Worm (Caenorhabditis elegans) whole organism, L4 larva: ENCODE results near the gene memi-2.
A peak's percentile ranks its signal among the peaks of the same experiment; 100 is the strongest.

Source experiments
- D1046.2 ChIP-seq: fragments of 200-800 bp; sonication (Bioruptor generic); IDR thresholded peaks from 2 replicates; pipeline ENCODE4 v1.3.6; 2022; ENCODE audit warnings: missing genetic modification characterization, missing compliant biosample characterization
- F10B5.3 ChIP-seq: sonication (generic microtip); optimal IDR thresholded peaks from 2 replicates; lab custom pipeline; 2016; ENCODE audit warnings: mild to moderate bottlenecking, missing genetic modification characterization, missing compliant biosample characterization
- F37D6.2 ChIP-seq: sonication (generic microtip); optimal IDR thresholded peaks from 2 replicates; lab custom pipeline; 2016; ENCODE audit warnings: mild to moderate bottlenecking, missing genetic modification characterization, missing compliant biosample characterization
- F49E8.2 ChIP-seq: sonication (generic microtip); optimal IDR thresholded peaks from 2 replicates; lab custom pipeline; 2016; ENCODE audit warnings: missing compliant biosample characterization, mild to moderate bottlenecking, missing genetic modification characterization, borderline replicate concordance
- T20F7.1 ChIP-seq: fragments of 200-800 bp; sonication (Bioruptor generic); optimal IDR thresholded peaks from 2 replicates; lab custom pipeline; 2018; ENCODE audit warnings: mild to moderate bottlenecking, missing genetic modification characterization, missing compliant biosample characterization
- Y105C5A.15 ChIP-seq: fragments of 200-800 bp; sonication (Bioruptor generic); IDR thresholded peaks from 2 replicates; pipeline ENCODE4 v1.3.6; 2022; ENCODE audit warnings: missing genetic modification characterization, missing compliant biosample characterization
- Y48G9A.11 ChIP-seq: fragments of 200-800 bp; sonication (Bioruptor generic); IDR thresholded peaks from 2 replicates; pipeline ENCODE4 v1.3.6; 2022; ENCODE audit warnings: missing genetic modification reagents, missing genetic modification characterization, missing compliant biosample characterization
- Y5F2A.4 ChIP-seq: fragments of 200-800 bp; sonication (Bioruptor generic); optimal IDR thresholded peaks from 2 replicates; lab custom pipeline; 2018; ENCODE audit warnings: mild to moderate bottlenecking, missing genetic modification characterization, missing compliant biosample characterization
- Y75B8A.6 ChIP-seq: fragments of 200-800 bp; sonication (Bioruptor generic); IDR thresholded peaks from 2 replicates; pipeline ENCODE4 v1.3.6; 2022; ENCODE audit warnings: missing genetic modification reagents, missing genetic modification characterization, missing compliant biosample characterization
- ZK337.2 ChIP-seq: fragments of 200-800 bp; sonication (Bioruptor generic); IDR thresholded peaks from 2 replicates; pipeline ENCODE4 v1.3.6; 2022; ENCODE audit warnings: missing genetic modification reagents, missing genetic modification characterization, missing compliant biosample characterization
- ZK546.5 ChIP-seq, 2 experiments: sonication (generic microtip); optimal IDR thresholded peaks; 2 replicates each; lab custom pipeline; 2017; ENCODE audit warnings: missing biosample characterization in 2 of 2, missing genetic modification characterization in 2 of 2
- aha-1 ChIP-seq: fragments of 150-350 bp; peaks from one replicate; lab custom pipeline; 2014; ENCODE audit warnings: missing biosample characterization, missing genetic modification characterization
- arid-1 ChIP-seq: fragments of 200-800 bp; sonication (Bioruptor generic); conservative IDR thresholded peaks from 2 replicates; pipeline ENCODE4 v1.3.6; 2022; ENCODE audit warnings: missing genetic modification reagents, missing genetic modification characterization, missing compliant biosample characterization
- attf-4 ChIP-seq: sonication (generic microtip); optimal IDR thresholded peaks from 3 replicates; lab custom pipeline; 2017; ENCODE audit warnings: missing biosample characterization, missing genetic modification characterization
- ceh-62 ChIP-seq: sonication (generic microtip); optimal IDR thresholded peaks from 2 replicates; lab custom pipeline; 2017; ENCODE audit warnings: missing biosample characterization, missing genetic modification characterization
- ces-1 ChIP-seq: fragments of 150-350 bp; sonication (generic microtip); optimal IDR thresholded peaks from 4 replicates; lab custom pipeline; 2014; ENCODE audit warnings: missing biosample characterization, missing genetic modification reagents, missing genetic modification characterization
- ctbp-1 ChIP-seq: fragments of 200-800 bp; sonication (Bioruptor generic); IDR thresholded peaks from 2 replicates; pipeline ENCODE4 v1.3.6; 2022; ENCODE audit warnings: missing genetic modification reagents, missing genetic modification characterization, missing compliant biosample characterization
- daf-19 ChIP-seq: fragments of 200-800 bp; sonication (Bioruptor generic); conservative IDR thresholded peaks from 2 replicates; pipeline ENCODE4 v1.3.6; 2022; ENCODE audit warnings: missing genetic modification characterization, missing compliant biosample characterization
- dmd-8 ChIP-seq: fragments of 200-800 bp; sonication (Bioruptor generic); IDR thresholded peaks from 2 replicates; pipeline ENCODE4 v1.3.6; 2022; ENCODE audit warnings: missing genetic modification characterization, missing compliant biosample characterization
- dmd-9 ChIP-seq: fragments of 200-800 bp; sonication (Bioruptor generic); IDR thresholded peaks from 2 replicates; pipeline ENCODE4 v1.3.6; 2022; ENCODE audit warnings: missing genetic modification reagents, missing genetic modification characterization, missing compliant biosample characterization
- duxl-1 ChIP-seq: sonication (generic microtip); optimal IDR thresholded peaks from 2 replicates; lab custom pipeline; 2016; ENCODE audit warnings: mild to moderate bottlenecking, missing genetic modification characterization, moderate library complexity, missing compliant biosample characterization; ENCODE audit not compliant: poor library complexity
- dve-1 ChIP-seq: sonication (generic microtip); optimal IDR thresholded peaks from 2 replicates; lab custom pipeline; 2017; ENCODE audit warnings: antibody characterized with exemption, mild to moderate bottlenecking, missing genetic modification characterization, missing compliant biosample characterization; ENCODE audit not compliant: insufficient read depth
- hif-1 ChIP-seq, 2 experiments: sonication (generic microtip); optimal IDR thresholded peaks; 2 replicates each; lab custom pipeline; 2016 to 2017; ENCODE audit warnings: missing compliant biosample characterization in 2 of 2, missing genetic modification characterization in 2 of 2, missing genetic modification reagents in 2 of 2, missing genotype in 2 of 2, mild to moderate bottlenecking in 1 of 2
- lim-7 ChIP-seq: fragments of 200-800 bp; sonication (Bioruptor generic); IDR thresholded peaks from 2 replicates; pipeline ENCODE4 v1.3.6; 2022; ENCODE audit warnings: missing genetic modification characterization, missing compliant biosample characterization
- lin-15B ChIP-seq: fragments of 150-350 bp; sonication (generic microtip); optimal IDR thresholded peaks from 3 replicates; lab custom pipeline; 2014; ENCODE audit warnings: missing biosample characterization, missing genetic modification characterization
- lin-29 ChIP-seq: fragments of 200-800 bp; sonication (Bioruptor generic); IDR thresholded peaks from 2 replicates; pipeline ENCODE4 v1.3.6; 2022; ENCODE audit warnings: missing genetic modification reagents, missing genetic modification characterization, missing compliant biosample characterization
- lir-3 ChIP-seq: sonication (generic microtip); optimal IDR thresholded peaks from 2 replicates; lab custom pipeline; 2016; ENCODE audit warnings: mild to moderate bottlenecking, missing genetic modification characterization, missing compliant biosample characterization
- mdt-29 ChIP-seq: fragments of 200-800 bp; sonication (Bioruptor generic); IDR thresholded peaks from 2 replicates; pipeline ENCODE4 v1.3.6; 2022; ENCODE audit warnings: missing genetic modification reagents, missing genetic modification characterization, missing compliant biosample characterization
- mxl-3 ChIP-seq: fragments of 200-800 bp; sonication (Bioruptor generic); optimal IDR thresholded peaks from 2 replicates; lab custom pipeline; 2018; ENCODE audit warnings: mild to moderate bottlenecking, missing genetic modification characterization, missing compliant biosample characterization
- nhr-102 ChIP-seq: sonication (generic microtip); optimal IDR thresholded peaks from 2 replicates; lab custom pipeline; 2016; ENCODE audit warnings: mild to moderate bottlenecking, missing genetic modification characterization, moderate library complexity, missing compliant biosample characterization
- nhr-111 ChIP-seq: fragments of 200-800 bp; sonication (Bioruptor generic); optimal IDR thresholded peaks from 2 replicates; lab custom pipeline; 2018; ENCODE audit warnings: mild to moderate bottlenecking, missing genetic modification characterization, missing compliant biosample characterization
- nhr-237 ChIP-seq: sonication (generic microtip); optimal IDR thresholded peaks from 2 replicates; lab custom pipeline; 2017; ENCODE audit warnings: missing biosample characterization, missing genetic modification characterization
- nhr-25 ChIP-seq: sonication (generic microtip); optimal IDR thresholded peaks from 2 replicates; lab custom pipeline; 2017; ENCODE audit warnings: missing genetic modification characterization, mild to moderate bottlenecking, missing compliant biosample characterization, antibody characterized with exemption, moderate library complexity, borderline replicate concordance; ENCODE audit not compliant: insufficient read depth
- nhr-28 ChIP-seq: fragments of 150-350 bp; optimal IDR thresholded peaks from 2 replicates; lab custom pipeline; 2014; ENCODE audit warnings: missing biosample characterization, missing genetic modification characterization
- nhr-41 ChIP-seq: fragments of 200-800 bp; sonication (Bioruptor generic); IDR thresholded peaks from 2 replicates; pipeline ENCODE4 v1.3.6; 2022; ENCODE audit warnings: missing genetic modification reagents, missing genetic modification characterization, missing compliant biosample characterization
- nhr-77 ChIP-seq: fragments of 150-350 bp; optimal IDR thresholded peaks from 2 replicates; lab custom pipeline; 2014; ENCODE audit warnings: missing biosample characterization, missing genetic modification characterization
- saeg-2 ChIP-seq: fragments of 200-800 bp; sonication (Bioruptor generic); IDR thresholded peaks from 2 replicates; pipeline ENCODE4 v1.3.6; 2022; ENCODE audit warnings: missing genetic modification reagents, missing genetic modification characterization, missing compliant biosample characterization
- sdz-12 ChIP-seq: fragments of 200-800 bp; sonication (Bioruptor generic); optimal IDR thresholded peaks from 2 replicates; lab custom pipeline; 2018; ENCODE audit warnings: mild to moderate bottlenecking, missing genetic modification characterization, missing compliant biosample characterization
- set-16 ChIP-seq: fragments of 200-800 bp; sonication (Bioruptor generic); IDR thresholded peaks from 2 replicates; pipeline ENCODE4 v1.3.6; 2022; ENCODE audit warnings: missing genetic modification reagents, missing genetic modification characterization, missing compliant biosample characterization
- snpc-1.2 ChIP-seq: fragments of 200-800 bp; sonication (Bioruptor generic); IDR thresholded peaks from 2 replicates; pipeline ENCODE4 v1.3.6; 2022; ENCODE audit warnings: missing genetic modification reagents, missing genetic modification characterization, missing compliant biosample characterization
- spr-1 ChIP-seq: sonication (generic microtip); optimal IDR thresholded peaks from 2 replicates; lab custom pipeline; 2016; ENCODE audit warnings: mild to moderate bottlenecking, missing genetic modification characterization, missing compliant biosample characterization
- tag-97 ChIP-seq: fragments of 200-800 bp; sonication (Bioruptor generic); IDR thresholded peaks from 2 replicates; pipeline ENCODE4 v1.3.6; 2022; ENCODE audit warnings: missing genetic modification characterization, missing compliant biosample characterization
- tra-1 ChIP-seq: fragments of 200-800 bp; sonication (Bioruptor generic); IDR thresholded peaks from 2 replicates; pipeline ENCODE4 v1.3.6; 2022; ENCODE audit warnings: missing genetic modification reagents, missing genetic modification characterization, missing compliant biosample characterization
- unc-130 ChIP-seq: sonication (generic microtip); optimal IDR thresholded peaks from 2 replicates; lab custom pipeline; 2016; ENCODE audit warnings: missing genetic modification reagents, missing genetic modification characterization, missing compliant biosample characterization

Gene memi-2

DNA sequence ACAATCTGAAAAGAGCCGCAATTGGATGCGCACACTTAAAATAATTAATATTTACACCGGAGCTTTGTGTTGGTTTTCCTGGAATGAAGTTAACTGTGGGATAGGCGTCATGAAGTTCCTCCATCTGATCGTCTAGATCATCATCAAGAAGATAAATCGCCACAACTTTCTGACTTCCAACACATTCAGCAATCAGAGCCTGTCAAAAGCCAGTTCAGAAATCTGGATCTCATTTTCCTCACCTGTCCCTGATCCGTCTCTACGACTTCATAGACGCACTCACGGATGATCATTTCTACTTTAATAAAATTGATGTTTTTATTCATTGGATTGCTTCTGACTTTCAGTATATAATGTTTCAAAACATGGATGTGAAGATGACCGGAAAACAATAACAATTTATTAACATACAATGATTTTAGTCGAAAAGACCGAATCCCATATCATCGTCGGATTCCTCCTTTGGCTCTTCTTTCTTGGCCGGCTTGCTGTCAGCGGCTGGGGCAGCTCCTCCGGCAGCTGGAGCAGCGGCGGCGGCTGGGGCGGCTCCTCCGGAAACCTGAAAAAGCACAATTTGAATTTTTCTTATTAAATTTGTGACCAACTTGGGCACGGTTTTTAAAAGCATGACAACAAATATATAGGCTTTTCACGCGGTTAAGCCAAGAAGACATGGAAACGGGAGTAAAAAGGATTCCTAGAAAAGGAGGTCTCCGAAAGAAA is 31.0 kb downstream of the memi-2 start, which contains the start of gene agt-1:
Gene agt-1 (minus strand): TSS at position 293 of the 723 bp plus-strand sequence.
- TF ChIP-seq D1046.2 (GFP tag; lab: Robert Waterston, UW): no peak
- 0 out of 2 replicates have a peak, but pooled peaks have one; percentile 44 for TF ChIP-seq mdt-29 (GFP tag; lab: Robert Waterston, UW)
- peak; percentile 38 for TF ChIP-seq F49E8.2
- 0 out of 2 replicates have a peak, but pooled peaks have one; percentile 17 for TF ChIP-seq Y48G9A.11
- TF ChIP-seq arid-1 (GFP tag; lab: Robert Waterston, UW): peak; percentile 50; the same call in 1 of the 2 replicates
- TF ChIP-seq dmd-8 (GFP tag; lab: Robert Waterston, UW): 0 out of 2 replicates have a peak, but pooled peaks have one; percentile 19
- no peak for TF ChIP-seq sdz-12
- TF ChIP-seq snpc-1.2 (GFP tag; lab: Robert Waterston, UW): peak; percentile 60
- no peak for TF ChIP-seq ceh-62 (tag; lab: Kevin White, UChicago)
- 0 out of 2 replicates have a peak, but pooled peaks have one; percentile 47 for TF ChIP-seq ctbp-1 (GFP tag; lab: Robert Waterston, UW)
- peak; percentile 4 for TF ChIP-seq nhr-102 (tag; lab: Kevin White, UChicago)
- peak; percentile 95 for TF ChIP-seq set-16 (GFP tag; lab: Robert Waterston, UW)
- TF ChIP-seq nhr-237 (tag; lab: Kevin White, UChicago): no peak
- TF ChIP-seq T20F7.1 (GFP tag; lab: Kevin White, UChicago): no peak
- no peak for TF ChIP-seq Y105C5A.15 (GFP tag; lab: Robert Waterston, UW)
- TF ChIP-seq aha-1 (tag; lab: Kevin White, UChicago): peak; percentile 28
- no peak for TF ChIP-seq nhr-41 (GFP tag; lab: Robert Waterston, UW)

DNA sequence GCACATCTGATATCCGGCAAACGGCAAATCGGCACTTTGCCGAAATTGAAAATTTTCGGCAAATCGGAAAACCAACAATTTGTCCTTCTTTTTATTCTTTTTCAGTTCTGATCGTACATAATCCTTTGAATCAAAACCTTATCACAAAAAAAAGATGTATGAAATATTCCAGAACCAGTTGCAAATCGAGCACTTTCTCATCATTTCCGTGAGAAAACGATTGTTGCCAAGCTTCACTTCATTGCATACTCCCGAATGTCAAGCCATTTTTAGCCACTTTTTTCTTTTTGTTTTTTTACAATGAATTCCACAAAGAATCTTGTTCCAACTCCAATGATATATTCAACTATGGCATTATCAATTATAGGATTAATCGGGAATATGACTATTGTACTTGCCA is 35.4 kb downstream of the memi-2 start, which contains the start of gene srsx-25:
Gene srsx-25 (plus strand): TSS at position 301 of the 400 bp plus-strand sequence.
- TF ChIP-seq nhr-111 (GFP tag; lab: Kevin White, UChicago) (no peak), duxl-1 (tag; lab: Kevin White, UChicago) (no peak), ZK337.2 (GFP tag; lab: Robert Waterston, UW) (no peak), attf-4 (no peak), tag-97 (GFP tag; lab: Robert Waterston, UW) (no peak), F10B5.3 (tag; lab: Kevin White, UChicago) (no peak), hif-1 (tag; optimal IDR thresholded peaks at IDR 0.05; lab: Kevin White, UChicago) (no peak), dve-1 (no peak), aha-1 (tag; lab: Kevin White, UChicago) (peak; percentile 79)

DNA sequence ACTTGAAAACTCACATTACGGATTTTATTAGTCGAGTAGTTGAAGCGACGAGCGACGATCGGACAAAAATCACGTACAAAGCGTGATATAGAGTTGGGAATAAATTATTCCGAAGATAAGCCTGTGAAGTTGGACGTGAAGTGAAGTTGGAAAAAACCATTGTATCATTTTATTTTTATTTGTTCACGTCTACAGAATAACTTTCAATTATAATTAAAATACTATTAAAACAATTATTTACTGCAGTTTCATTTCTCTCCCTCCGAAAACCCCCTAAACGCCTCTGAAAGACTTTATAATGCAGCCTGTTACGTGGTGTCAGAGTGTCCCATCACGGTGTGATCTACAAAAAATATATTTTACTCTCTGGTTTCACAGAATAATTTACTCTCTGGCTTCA is 40.2 kb downstream of the memi-2 start, which contains the start of gene Y62E10A.3:
Gene Y62E10A.3 (minus strand): TSS at position 101 of the 400 bp plus-strand sequence.
- TF ChIP-seq unc-130 (GFP tag; lab: Kevin White, UChicago): no peak
- no peak for TF ChIP-seq lim-7
- TF ChIP-seq spr-1 (tag; lab: Kevin White, UChicago): no peak
- no peak for TF ChIP-seq ces-1 (GFP tag; lab: Kevin White, UChicago)
- TF ChIP-seq lin-15B (tag; lab: Kevin White, UChicago): no peak
- TF ChIP-seq tag-97 (GFP tag; lab: Robert Waterston, UW): no peak
- no peak for TF ChIP-seq nhr-28
- no peak for TF ChIP-seq saeg-2 (GFP tag; lab: Robert Waterston, UW)
- no peak for TF ChIP-seq F37D6.2
- no peak for TF ChIP-seq nhr-25
- TF ChIP-seq lir-3 (tag; lab: Kevin White, UChicago): no peak
- TF ChIP-seq Y5F2A.4 (GFP tag; lab: Kevin White, UChicago): no peak
- TF ChIP-seq ZK546.5 (tag; optimal IDR thresholded peaks at IDR 0.05; lab: Kevin White, UChicago): no peak
- no peak for TF ChIP-seq Y75B8A.6 (GFP tag; lab: Robert Waterston, UW)
- no peak for TF ChIP-seq daf-19
- no peak for TF ChIP-seq dmd-9 (GFP tag; lab: Robert Waterston, UW)
- no peak for TF ChIP-seq mxl-3 (GFP tag; lab: Kevin White, UChicago)
- no peak for TF ChIP-seq lin-29
- no peak for TF ChIP-seq nhr-77
- no peak for TF ChIP-seq tra-1 (GFP tag; lab: Robert Waterston, UW)
